Fruit fly (Drosophila melanogaster) whole organism, embryonic: ENCODE measurements around the gene Ten-m.

Experiments
- Atf6 ChIP-seq: fragments of 200-800 bp; sonication (Bioruptor generic); IDR thresholded peaks from 2 replicates; pipeline ENCODE4 v1.3.6; 2022; ENCODE audit warnings: missing biosample characterization, missing genetic modification characterization
- CG13296 ChIP-seq: fragments of 200-800 bp; sonication (Bioruptor generic); optimal IDR thresholded peaks from 3 replicates; lab custom pipeline; 2018; ENCODE audit warnings: missing biosample characterization, mild to moderate bottlenecking, missing genetic modification characterization
- CG16813 ChIP-seq: fragments of 200-800 bp; sonication (Bioruptor generic); IDR thresholded peaks from 3 replicates; pipeline ENCODE4 v1.3.6; 2022; ENCODE audit warnings: missing biosample characterization, missing genetic modification characterization; ENCODE audit not compliant: partially characterized antibody
- CG17359 ChIP-seq: fragments of 200-800 bp; sonication (Bioruptor generic); optimal IDR thresholded peaks from 3 replicates; lab custom pipeline; 2018; ENCODE audit warnings: missing biosample characterization, mild to moderate bottlenecking, missing genetic modification characterization, moderate library complexity
- CG17912 ChIP-seq: fragments of 200-800 bp; sonication (Bioruptor generic); optimal IDR thresholded peaks from 2 replicates; lab custom pipeline; 2018; ENCODE audit warnings: missing biosample characterization, mild to moderate bottlenecking, missing genetic modification characterization
- CG18599 ChIP-seq: fragments of 200-800 bp; sonication (Bioruptor generic); optimal IDR thresholded peaks from 3 replicates; lab custom pipeline; 2017; ENCODE audit warnings: missing biosample characterization, missing genetic modification characterization, mild to moderate bottlenecking, moderate library complexity, missing genetic modification reagents
- CG3407 ChIP-seq: fragments of 200-800 bp; sonication (Bioruptor generic); optimal IDR thresholded peaks from 2 replicates; lab custom pipeline; 2018; ENCODE audit warnings: missing biosample characterization, mild to moderate bottlenecking, missing genetic modification characterization
- CG3847 ChIP-seq: fragments of 200-800 bp; sonication (Bioruptor generic); IDR thresholded peaks from 2 replicates; pipeline ENCODE4 v1.3.6; 2022; ENCODE audit warnings: missing biosample characterization, missing genetic modification characterization
- CG4404 ChIP-seq: fragments of 200-800 bp; sonication (Bioruptor generic); IDR thresholded peaks from 2 replicates; pipeline ENCODE4 v1.3.6; 2022; ENCODE audit warnings: missing biosample characterization, missing genetic modification characterization
- CG5245 ChIP-seq: fragments of 200-800 bp; sonication (Bioruptor generic); optimal IDR thresholded peaks from 3 replicates; lab custom pipeline; 2016; ENCODE audit warnings: missing biosample characterization, missing genetic modification characterization
- CG6854 ChIP-seq: fragments of 200-800 bp; sonication (Bioruptor generic); optimal IDR thresholded peaks from 3 replicates; lab custom pipeline; 2017; ENCODE audit warnings: missing biosample characterization, mild to moderate bottlenecking, missing genetic modification characterization
- CG7372 ChIP-seq: fragments of 200-800 bp; sonication (Bioruptor generic); IDR thresholded peaks from 2 replicates; pipeline ENCODE4 v1.3.6; 2022; ENCODE audit warnings: missing biosample characterization, missing genetic modification characterization
- CG9817 ChIP-seq: fragments of 200-800 bp; sonication (Bioruptor generic); optimal IDR thresholded peaks from 2 replicates; lab custom pipeline; 2018; ENCODE audit warnings: missing biosample characterization, mild to moderate bottlenecking, missing genetic modification characterization, moderate library complexity
- CG9932 ChIP-seq: fragments of 200-800 bp; sonication (Bioruptor generic); IDR thresholded peaks from 2 replicates; pipeline ENCODE4 v1.3.6; 2022; ENCODE audit warnings: missing biosample characterization, missing genetic modification characterization
- Gug ChIP-seq: fragments of 200-800 bp; sonication (Bioruptor generic); IDR thresholded peaks from 4 replicates; pipeline ENCODE4 v1.3.6; 2022; ENCODE audit warnings: missing biosample characterization, missing genetic modification characterization
- H2.0 ChIP-seq: fragments of 200-800 bp; sonication (Bioruptor generic); IDR thresholded peaks from 2 replicates; pipeline ENCODE4 v1.3.6; 2022; ENCODE audit warnings: missing biosample characterization, missing genetic modification characterization
- Hsf ChIP-seq: fragments of 200-800 bp; sonication (Bioruptor generic); optimal IDR thresholded peaks from 3 replicates; lab custom pipeline; 2016; ENCODE audit warnings: missing biosample characterization, missing genetic modification characterization
- Jarid2 ChIP-seq: fragments of 200-800 bp; sonication (Bioruptor generic); optimal IDR thresholded peaks from 3 replicates; lab custom pipeline; 2017; ENCODE audit warnings: mild to moderate bottlenecking, missing biosample characterization, missing genetic modification reagents, missing genetic modification characterization
- Lpt ChIP-seq: fragments of >200 bp; optimal IDR thresholded peaks from 2 replicates; lab custom pipeline; 2018; ENCODE audit warnings: missing biosample characterization, missing genetic modification characterization
- Max ChIP-seq: fragments of 200-800 bp; sonication (Bioruptor generic); optimal IDR thresholded peaks from 2 replicates; lab custom pipeline; 2016; ENCODE audit warnings: missing biosample characterization, mild to moderate bottlenecking, missing genetic modification characterization
- Med ChIP-seq: fragments of 200-800 bp; sonication (Bioruptor generic); peaks from one replicate; lab custom pipeline; 2016; ENCODE audit warnings: missing biosample characterization, missing genetic modification characterization, mild to moderate bottlenecking, inconsistent platforms, moderate library complexity
- Nf-YA ChIP-seq: fragments of 200-800 bp; sonication (Bioruptor generic); IDR thresholded peaks from 2 replicates; pipeline ENCODE4 v1.3.6; 2022; ENCODE audit warnings: missing biosample characterization, missing genetic modification characterization
- NfI ChIP-seq: fragments of 200-800 bp; sonication (Bioruptor generic); optimal IDR thresholded peaks from 3 replicates; lab custom pipeline; 2018; ENCODE audit warnings: missing biosample characterization, mild to moderate bottlenecking, missing genetic modification characterization, moderate library complexity
- Rfx ChIP-seq: fragments of 200-800 bp; sonication (Bioruptor generic); IDR thresholded peaks from 2 replicates; pipeline ENCODE4 v1.3.6; 2022; ENCODE audit warnings: missing biosample characterization, missing genetic modification characterization
- Tbp ChIP-seq: fragments of >200 bp; optimal IDR thresholded peaks from 2 replicates; lab custom pipeline; 2018; ENCODE audit warnings: missing biosample characterization, missing genetic modification characterization
- al ChIP-seq: fragments of 200-800 bp; sonication (Bioruptor generic); IDR thresholded peaks from 2 replicates; pipeline ENCODE4 v1.3.6; 2022; ENCODE audit warnings: missing biosample characterization, missing genetic modification characterization
- ap ChIP-seq: fragments of 200-800 bp; sonication (Bioruptor generic); IDR thresholded peaks from 2 replicates; pipeline ENCODE4 v1.3.6; 2022; ENCODE audit warnings: missing biosample characterization, missing genetic modification characterization
- crp ChIP-seq, 2 experiments: fragments of 200-800 bp; sonication (Bioruptor generic); optimal IDR thresholded peaks; 2 replicates in 1 of 2; 3 replicates in 1 of 2; lab custom pipeline; 2017; ENCODE audit warnings: missing biosample characterization in 2 of 2, missing genetic modification characterization in 2 of 2, mild to moderate bottlenecking in 1 of 2, moderate library complexity in 1 of 2
- dan ChIP-seq: fragments of 200-800 bp; sonication (Bioruptor generic); IDR thresholded peaks from 2 replicates; pipeline ENCODE4 v1.3.6; 2022; ENCODE audit warnings: missing biosample characterization, missing genetic modification characterization
- ems ChIP-seq: fragments of 200-800 bp; sonication (Bioruptor generic); optimal IDR thresholded peaks from 3 replicates; lab custom pipeline; 2016; ENCODE audit warnings: missing biosample characterization, missing genetic modification characterization
- eve ChIP-seq, 2 experiments: fragments of >200 bp; optimal IDR thresholded peaks; 2 replicates each; lab custom pipeline; 2017; ENCODE audit warnings: missing biosample characterization in 2 of 2, missing genetic modification characterization in 2 of 2
- gce ChIP-seq: fragments of 200-800 bp; sonication (Bioruptor generic); IDR thresholded peaks from 3 replicates; pipeline ENCODE4 v1.3.6; 2022; ENCODE audit warnings: missing biosample characterization, missing genetic modification characterization
- hb ChIP-seq: fragments of 200-800 bp; sonication (Bioruptor generic); IDR thresholded peaks from 3 replicates; pipeline ENCODE4 v1.3.6; 2022; ENCODE audit warnings: missing biosample characterization, missing genetic modification characterization; ENCODE audit not compliant: partially characterized antibody
- hkb ChIP-seq, 2 experiments: fragments of 200-800 bp in 1 of 2; fragments of >200 bp in 1 of 2; sonication (Bioruptor generic) in 1 of 2; IDR thresholded peaks in 1 of 2; optimal IDR thresholded peaks in 1 of 2; 2 replicates each; pipeline versions ENCODE4 v1.3.6 to Lab custom; 2017 to 2022; ENCODE audit warnings: missing biosample characterization in 1 of 2, missing genetic modification characterization in 1 of 2
- ind ChIP-seq: fragments of 200-800 bp; sonication (Bioruptor generic); optimal IDR thresholded peaks from 3 replicates; lab custom pipeline; 2016; ENCODE audit warnings: missing biosample characterization, missing genetic modification characterization
- jumu ChIP-seq: fragments of 200-800 bp; sonication (Bioruptor generic); optimal IDR thresholded peaks from 3 replicates; lab custom pipeline; 2016; ENCODE audit warnings: missing biosample characterization, missing genetic modification characterization
- kah ChIP-seq: fragments of 200-800 bp; sonication (Bioruptor generic); optimal IDR thresholded peaks from 2 replicates; lab custom pipeline; 2018; ENCODE audit warnings: missing biosample characterization, mild to moderate bottlenecking, missing genetic modification characterization
- lilli ChIP-seq: fragments of 200-800 bp; sonication (Bioruptor generic); optimal IDR thresholded peaks from 3 replicates; lab custom pipeline; 2016; ENCODE audit warnings: missing biosample characterization, missing genetic modification characterization
- lmd ChIP-seq: fragments of 200-800 bp; sonication (Bioruptor generic); IDR thresholded peaks from 2 replicates; pipeline ENCODE4 v1.3.6; 2022; ENCODE audit warnings: missing biosample characterization, missing genetic modification characterization
- odd ChIP-seq: fragments of 200-800 bp; sonication (Bioruptor generic); optimal IDR thresholded peaks from 2 replicates; lab custom pipeline; 2017; ENCODE audit warnings: missing biosample characterization, mild to moderate bottlenecking, missing genetic modification characterization
- repo ChIP-seq: fragments of 200-800 bp; sonication (Bioruptor generic); optimal IDR thresholded peaks from 2 replicates; lab custom pipeline; 2016; ENCODE audit warnings: missing biosample characterization, missing genetic modification characterization
- row ChIP-seq: fragments of 200-800 bp; sonication (Bioruptor generic); IDR thresholded peaks from 3 replicates; pipeline ENCODE4 v1.3.6; 2022; ENCODE audit warnings: missing biosample characterization, missing genetic modification characterization
- sens ChIP-seq: fragments of 200-800 bp; sonication (Bioruptor generic); peaks from one replicate; lab custom pipeline; 2016; ENCODE audit warnings: missing biosample characterization, missing genetic modification characterization
- shn ChIP-seq: fragments of 200-800 bp; sonication (Bioruptor generic); optimal IDR thresholded peaks from 3 replicates; lab custom pipeline; 2016; ENCODE audit warnings: missing biosample characterization, missing genetic modification characterization
- sisA ChIP-seq: fragments of 200-800 bp; sonication (Bioruptor generic); IDR thresholded peaks from 2 replicates; pipeline ENCODE4 v1.3.6; 2022; ENCODE audit warnings: missing biosample characterization, missing genetic modification characterization
- slbo ChIP-seq: fragments of 200-800 bp; sonication (Bioruptor generic); IDR thresholded peaks from 2 replicates; pipeline ENCODE4 v1.3.6; 2022; ENCODE audit warnings: missing biosample characterization, missing genetic modification characterization
- so ChIP-seq: fragments of 200-800 bp; sonication (Bioruptor generic); IDR thresholded peaks from 3 replicates; pipeline ENCODE4 v1.3.6; 2022; ENCODE audit warnings: missing biosample characterization, missing genetic modification characterization
- vnd ChIP-seq: fragments of 200-800 bp; sonication (Bioruptor generic); IDR thresholded peaks from 3 replicates; pipeline ENCODE4 v1.3.6; 2022; ENCODE audit warnings: missing biosample characterization, missing genetic modification characterization; ENCODE audit not compliant: partially characterized antibody
- zen2 ChIP-seq: fragments of 200-800 bp; sonication (Bioruptor generic); IDR thresholded peaks from 3 replicates; pipeline ENCODE4 v1.3.6; 2022; ENCODE audit warnings: missing biosample characterization, missing genetic modification characterization; ENCODE audit not compliant: partially characterized antibody

The Ten-m gene

dm6 chr3L:22276614-22277013, 131.0 kb downstream of the Ten-m start (continued):
- no peak for TF ChIP-seq repo
- TF ChIP-seq CG18599 (GFP tag; lab: Kevin White, UChicago), result no peak
- TF ChIP-seq NfI (GFP tag; lab: Kevin White, UChicago), result peak; percentile 71
- no peak for TF ChIP-seq kah (GFP tag; lab: Kevin White, UChicago)

DNA sequence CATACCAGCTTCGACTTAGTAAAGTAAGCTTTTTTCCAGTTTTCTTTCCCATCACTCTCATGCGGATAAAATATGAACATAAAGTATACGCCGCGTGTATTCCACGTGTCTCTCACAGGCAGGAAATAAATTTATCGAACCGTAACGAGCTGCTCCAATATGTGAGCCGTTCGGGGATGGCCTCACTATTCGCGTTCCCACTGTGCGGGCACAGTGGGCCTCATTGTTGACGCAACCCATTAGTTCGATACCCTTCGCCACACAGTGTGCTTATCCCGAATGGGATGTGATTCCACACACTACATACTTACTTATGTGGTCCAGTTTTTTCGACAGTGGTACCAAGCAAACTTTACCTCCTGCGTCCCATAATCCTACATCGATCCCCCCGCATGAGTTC, 131.7 kb downstream of the Ten-m start:
- TF ChIP-seq Hsf (GFP tag; lab: Kevin White, UChicago) (no peak), CG7372 (0 out of 2 replicates have a peak, but pooled peaks have one; percentile 36), hb (GFP tag; lab: Robert Waterston, UW) (no peak), odd (GFP tag; lab: Kevin White, UChicago) (no peak), sisA (GFP tag; lab: Robert Waterston, UW) (0 out of 2 replicates have a peak, but pooled peaks have one; percentile 34), gce (GFP tag; lab: Robert Waterston, UW) (0 out of 3 replicates have a peak, but pooled peaks have one; percentile 11), sens (peak; percentile 14), CG13296 (GFP tag; lab: Kevin White, UChicago) (no peak), CG5245 (GFP tag; lab: Kevin White, UChicago) (no peak), slbo (peak; percentile 52), CG16813 (GFP tag; lab: Robert Waterston, UW) (no peak), H2.0 (0 out of 2 replicates have a peak, but pooled peaks have one; percentile 7), CG3407 (GFP tag; lab: Kevin White, UChicago) (no peak), ems (no peak), Tbp (GFP tag; lab: Kevin White, UChicago) (no peak), crp (GFP tag; optimal IDR thresholded peaks at IDR 0.05; lab: Kevin White, UChicago) (no peak), jumu (GFP tag; lab: Kevin White, UChicago) (no peak), Atf6 (no peak), CG3847 (GFP tag; lab: Robert Waterston, UW) (peak; percentile 8; the same call in 1 of the 2 replicates), Lpt (GFP tag; lab: Kevin White, UChicago) (no peak), eve (GFP tag; optimal IDR thresholded peaks at IDR 0.05; lab: Kevin White, UChicago) (no peak), Rfx (GFP tag; lab: Robert Waterston, UW) (peak; percentile 46; the same call in 1 of the 2 replicates), Gug (GFP tag; lab: Robert Waterston, UW) (peak; percentile 22; the same call in 1 of the 4 replicates), hkb (optimal IDR thresholded peaks at IDR 0.05; lab: Kevin White, UChicago) (no peak), hkb (GFP tag; IDR thresholded peaks at IDR 0.05; lab: Robert Waterston, UW) (peak; percentile 40), CG17359 (tag; lab: Kevin White, UChicago) (no peak), zen2 (GFP tag; lab: Robert Waterston, UW) (no peak), shn (GFP tag; lab: Kevin White, UChicago) (peak; percentile 25), row (GFP tag; lab: Robert Waterston, UW) (peak; percentile 44; the same call in 2 of the 3 replicates), Med (GFP tag; lab: Kevin White, UChicago) (peak; percentile 79), CG9932 (peak; percentile 34; the same call in 1 of the 2 replicates), ind (GFP tag; lab: Kevin White, UChicago) (peak; percentile 21), CG9817 (tag; lab: Kevin White, UChicago) (peak; percentile 11), CG17912 (GFP tag; lab: Kevin White, UChicago) (no peak), CG4404 (GFP tag; lab: Robert Waterston, UW) (no peak), Nf-YA (no peak), vnd (GFP tag; lab: Robert Waterston, UW) (no peak), Jarid2 (GFP tag; lab: Kevin White, UChicago) (no peak), lilli (GFP tag; lab: Kevin White, UChicago) (peak; percentile 7), ap (GFP tag; lab: Robert Waterston, UW) (0 out of 2 replicates have a peak, but pooled peaks have one; percentile 11), al (peak; percentile 20; the same call in 1 of the 2 replicates), so (GFP tag; lab: Robert Waterston, UW) (no peak), CG6854 (GFP tag; lab: Kevin White, UChicago) (no peak), lmd (0 out of 2 replicates have a peak, but pooled peaks have one; percentile 24), Max (GFP tag; lab: Kevin White, UChicago) (no peak), dan (no peak)
